Worm (Caenorhabditis elegans) whole organism, L3 larva: ENCODE measurements around the gene clec-187.
A peak's percentile ranks its signal among the peaks of the same experiment; 100 is the strongest.

Experiments
- ceh-16 ChIP-seq: sonication (generic microtip); optimal IDR thresholded peaks from 2 replicates; lab custom pipeline; 2017; ENCODE audit warnings: missing biosample characterization, missing genetic modification characterization
- ceh-28 ChIP-seq: fragments of 150-350 bp; optimal IDR thresholded peaks from 2 replicates; lab custom pipeline; 2014; ENCODE audit warnings: missing biosample characterization, missing genetic modification reagents, missing genetic modification characterization
- daf-12 ChIP-seq: fragments of 150-350 bp; optimal IDR thresholded peaks from 2 replicates; lab custom pipeline; 2014; ENCODE audit warnings: missing biosample characterization, missing genetic modification reagents, missing genetic modification characterization
- egl-27 ChIP-seq: sonication (generic microtip); optimal IDR thresholded peaks from 4 replicates; lab custom pipeline; 2017; ENCODE audit warnings: missing biosample characterization, missing genetic modification reagents, missing genetic modification characterization
- egl-5 ChIP-seq: fragments of 150-350 bp; optimal IDR thresholded peaks from 2 replicates; lab custom pipeline; 2017; ENCODE audit warnings: missing biosample characterization, missing genetic modification reagents, missing genetic modification characterization, inconsistent platforms
- elt-2 ChIP-seq: sonication (generic microtip); optimal IDR thresholded peaks from 2 replicates; lab custom pipeline; 2016; ENCODE audit warnings: missing genetic modification reagents, mild to moderate bottlenecking, missing genetic modification characterization, missing compliant biosample characterization
- eor-1 ChIP-seq, 2 experiments: fragments of 150-350 bp; optimal IDR thresholded peaks; 2 replicates each; lab custom pipeline; 2014 to 2018; ENCODE audit warnings: missing biosample characterization in 2 of 2, missing genetic modification characterization in 2 of 2
- fkh-2 ChIP-seq: fragments of 150-350 bp; optimal IDR thresholded peaks from 2 replicates; lab custom pipeline; 2014; ENCODE audit warnings: missing biosample characterization, missing genetic modification reagents, missing genetic modification characterization
- fos-1 ChIP-seq: fragments of 150-350 bp; optimal IDR thresholded peaks from 2 replicates; lab custom pipeline; 2014; ENCODE audit warnings: missing biosample characterization, missing genetic modification characterization
- hmg-11 ChIP-seq: sonication (generic microtip); optimal IDR thresholded peaks from 2 replicates; lab custom pipeline; 2016; ENCODE audit warnings: missing genetic modification characterization, missing compliant biosample characterization
- jun-1 ChIP-seq: fragments of 150-350 bp; optimal IDR thresholded peaks from 2 replicates; lab custom pipeline; 2014; ENCODE audit warnings: missing biosample characterization, missing genetic modification reagents, missing genetic modification characterization
- lin-15B ChIP-seq: fragments of 150-350 bp; optimal IDR thresholded peaks from 2 replicates; lab custom pipeline; 2014; ENCODE audit warnings: missing biosample characterization, missing genetic modification characterization
- lin-39 ChIP-seq: fragments of 150-350 bp; optimal IDR thresholded peaks from 2 replicates; lab custom pipeline; 2018; ENCODE audit warnings: missing biosample characterization, missing genetic modification reagents, missing genetic modification characterization
- mdl-1 ChIP-seq: fragments of 150-350 bp; optimal IDR thresholded peaks from 2 replicates; lab custom pipeline; 2014; ENCODE audit warnings: missing biosample characterization, missing genetic modification characterization
- mml-1 ChIP-seq: fragments of 150-350 bp; sonication (generic microtip); optimal IDR thresholded peaks from 3 replicates; lab custom pipeline; 2014; ENCODE audit warnings: missing biosample characterization, missing genetic modification characterization
- nfya-1 ChIP-seq: sonication (generic microtip); optimal IDR thresholded peaks from 2 replicates; lab custom pipeline; 2017; ENCODE audit warnings: missing genetic modification characterization, mild to moderate bottlenecking, missing compliant biosample characterization, antibody characterized with exemption, moderate library complexity; ENCODE audit not compliant: insufficient read depth
- nhr-11 ChIP-seq: fragments of 150-350 bp; optimal IDR thresholded peaks from 2 replicates; lab custom pipeline; 2014; ENCODE audit warnings: missing biosample characterization, missing genetic modification characterization
- nhr-12 ChIP-seq: fragments of 150-350 bp; optimal IDR thresholded peaks from 2 replicates; lab custom pipeline; 2014; ENCODE audit warnings: missing biosample characterization, missing genetic modification characterization
- nhr-23 ChIP-seq: fragments of 150-350 bp; optimal IDR thresholded peaks from 2 replicates; lab custom pipeline; 2014; ENCODE audit warnings: missing biosample characterization, missing genetic modification reagents, missing genetic modification characterization
- nhr-25 ChIP-seq: sonication (generic microtip); optimal IDR thresholded peaks from 2 replicates; lab custom pipeline; 2017; ENCODE audit warnings: missing biosample characterization, missing genetic modification characterization
- nhr-43 ChIP-seq: sonication (generic microtip); optimal IDR thresholded peaks from 2 replicates; lab custom pipeline; 2016; ENCODE audit warnings: mild to moderate bottlenecking, missing genetic modification characterization, missing compliant biosample characterization; ENCODE audit not compliant: poor library complexity, severe bottlenecking
- nhr-67 ChIP-seq: fragments of 150-350 bp; optimal IDR thresholded peaks from 2 replicates; lab custom pipeline; 2014; ENCODE audit warnings: missing biosample characterization, missing genetic modification characterization
- nhr-76 ChIP-seq: fragments of 150-350 bp; sonication (generic microtip); optimal IDR thresholded peaks from 5 replicates; lab custom pipeline; 2014; ENCODE audit warnings: missing biosample characterization, missing genetic modification characterization
- nhr-77 ChIP-seq: fragments of 150-350 bp; optimal IDR thresholded peaks from 2 replicates; lab custom pipeline; 2014; ENCODE audit warnings: missing biosample characterization, missing genetic modification characterization
- pha-4 ChIP-seq: fragments of 150-350 bp; optimal IDR thresholded peaks from 2 replicates; lab custom pipeline; 2014; ENCODE audit warnings: missing biosample characterization, missing genetic modification reagents, missing genetic modification characterization
- pqm-1 ChIP-seq: fragments of 150-350 bp; optimal IDR thresholded peaks from 2 replicates; lab custom pipeline; 2017; ENCODE audit warnings: missing biosample characterization, missing genetic modification characterization, inconsistent platforms
- skn-1 ChIP-seq: fragments of 150-350 bp; optimal IDR thresholded peaks from 2 replicates; lab custom pipeline; 2014; ENCODE audit warnings: missing biosample characterization, missing genetic modification characterization
- snpc-4 ChIP-seq: fragments of 150-350 bp; optimal IDR thresholded peaks from 2 replicates; lab custom pipeline; 2014; ENCODE audit warnings: missing biosample characterization, missing genetic modification characterization
- tbx-2 ChIP-seq: sonication (generic microtip); optimal IDR thresholded peaks from 2 replicates; lab custom pipeline; 2016; ENCODE audit warnings: mild to moderate bottlenecking, missing genetic modification characterization, missing compliant biosample characterization
- unc-39 ChIP-seq: sonication (generic microtip); optimal IDR thresholded peaks from 4 replicates; lab custom pipeline; 2017; ENCODE audit warnings: missing biosample characterization, missing genetic modification characterization
- ztf-11 ChIP-seq: fragments of 150-350 bp; optimal IDR thresholded peaks from 2 replicates; lab custom pipeline; 2014; ENCODE audit warnings: missing biosample characterization, missing genetic modification characterization

clec-187 gene

ce11 chrIV:12909871-12910270 lies 38.6 kb upstream of the clec-187 start, which contains the start of gene K08D8.4:
Gene K08D8.4 (minus strand): TSS chrIV:12909998.
- TF ChIP-seq lin-39 (no peak), daf-12 (tag; lab: Kevin White, UChicago) (no peak), nhr-43 (tag; lab: Kevin White, UChicago) (no peak), pha-4 (tag; lab: Kevin White, UChicago) (no peak), mml-1 (tag; lab: Kevin White, UChicago) (no peak), nhr-12 (tag; lab: Kevin White, UChicago) (no peak), elt-2 (tag; lab: Kevin White, UChicago) (peak; percentile 78), pqm-1 (tag; lab: Kevin White, UChicago) (peak; percentile 73), mdl-1 (tag; lab: Kevin White, UChicago) (no peak)

- TF ChIP-seq pha-4 (tag; lab: Kevin White, UChicago) = no peak
- TF ChIP-seq lin-15B (tag; lab: Kevin White, UChicago) = no peak
- no peak for TF ChIP-seq fos-1
- TF ChIP-seq mdl-1 (tag; lab: Kevin White, UChicago) = no peak
- TF ChIP-seq snpc-4 (tag; lab: Kevin White, UChicago) = no peak
- peak; percentile 69 for TF ChIP-seq skn-1 (tag; lab: Kevin White, UChicago)
- peak; percentile 80 for TF ChIP-seq elt-2 (tag; lab: Kevin White, UChicago)
- TF ChIP-seq unc-39 (tag; lab: Kevin White, UChicago) = no peak
- TF ChIP-seq nhr-12 (tag; lab: Kevin White, UChicago) = no peak
- no peak for TF ChIP-seq fkh-2
- TF ChIP-seq nhr-25 = no peak
- no peak for TF ChIP-seq nhr-77
- no peak for TF ChIP-seq nhr-76 (tag; lab: Kevin White, UChicago)
- TF ChIP-seq nhr-67 (tag; lab: Kevin White, UChicago) = no peak
- TF ChIP-seq mml-1 (tag; lab: Kevin White, UChicago) = no peak
- no peak for TF ChIP-seq nhr-43 (tag; lab: Kevin White, UChicago)
- TF ChIP-seq ceh-28 (tag; lab: Kevin White, UChicago) = no peak
- TF ChIP-seq pqm-1 (tag; lab: Kevin White, UChicago) = peak; percentile 82
These were observed 35.2 kb upstream of the clec-187 start, which contains the start of gene K08D8.3 for ce11 chrIV:12906529-12906928. Gene K08D8.3 (minus strand): TSS chrIV:12906659.

- no peak for TF ChIP-seq ceh-16
- peak; percentile 64 for TF ChIP-seq elt-2 (tag; lab: Kevin White, UChicago)
These were observed 32.4 kb upstream of the clec-187 start for ce11 chrIV:12903687-12904086.

- TF ChIP-seq elt-2 (tag; lab: Kevin White, UChicago) = peak; percentile 61
- no peak for TF ChIP-seq snpc-4 (tag; lab: Kevin White, UChicago)
- no peak for TF ChIP-seq egl-27 (tag; lab: Kevin White, UChicago)
- TF ChIP-seq egl-5 (tag; lab: Kevin White, UChicago) = no peak
These were observed 31.3 kb upstream of the clec-187 start, which contains the start of gene K08D8.2 for ce11 chrIV:12902430-12903110. Gene K08D8.2 (plus strand): TSS chrIV:12903060.

- TF ChIP-seq ztf-11 (tag; lab: Kevin White, UChicago) (no peak), elt-2 (tag; lab: Kevin White, UChicago) (peak; percentile 86), eor-1 (tag; optimal IDR thresholded peaks at IDR 0.05; lab: Kevin White, UChicago) (no peak), jun-1 (tag; lab: Kevin White, UChicago) (peak; percentile 50), pqm-1 (tag; lab: Kevin White, UChicago) (peak; percentile 51)
These were observed 30.3 kb upstream of the clec-187 start for ce11 chrIV:12901602-12902001.

ce11 chrIV:12900267-12900666 lies 29.0 kb upstream of the clec-187 start, which contains the start of gene K08D8.10:
Gene K08D8.10 (plus strand): TSS chrIV:12900567.
- TF ChIP-seq tbx-2 (no peak), pha-4 (tag; lab: Kevin White, UChicago) (no peak), unc-39 (tag; lab: Kevin White, UChicago) (no peak), snpc-4 (tag; lab: Kevin White, UChicago) (no peak), nhr-23 (tag; lab: Kevin White, UChicago) (no peak), hmg-11 (tag; lab: Kevin White, UChicago) (no peak), egl-5 (tag; lab: Kevin White, UChicago) (no peak), fos-1 (no peak), jun-1 (tag; lab: Kevin White, UChicago) (no peak), nhr-77 (no peak), nfya-1 (no peak), mdl-1 (tag; lab: Kevin White, UChicago) (no peak), pqm-1 (tag; lab: Kevin White, UChicago) (no peak), nhr-11 (tag; lab: Kevin White, UChicago) (no peak)
